Fruit fly (Drosophila melanogaster): ENCODE data around the gene Cpr67B.
A peak's percentile ranks its signal among the peaks of the same experiment; 100 is the strongest.

Gene Cpr67B

DNA sequence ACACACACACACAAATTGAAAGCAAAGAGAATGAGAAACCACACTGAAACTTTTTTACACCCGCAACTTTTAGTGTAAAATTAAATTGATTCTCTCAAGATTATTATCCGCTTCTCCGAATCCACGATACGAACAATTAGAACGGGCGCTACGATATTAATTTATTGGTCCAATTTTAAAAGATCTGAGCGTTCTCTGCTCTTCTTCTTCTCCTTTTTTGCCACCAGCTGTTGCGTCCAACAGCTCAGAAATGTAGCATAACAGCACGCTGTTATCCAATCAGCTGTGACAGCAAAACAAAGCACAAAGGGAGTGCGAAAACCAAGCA is 45.9 kb upstream of the Cpr67B start, which contains the start of the genes UGP and Svip (continued):
- TF ChIP-seq tgo (GFP tag; IDR thresholded peaks at IDR 0.05) = no peak; the same call in 2 of the 3 replicates
- TF ChIP-seq her (GFP tag; optimal IDR thresholded peaks at IDR 0.05) = peak; percentile 1
- no peak for TF ChIP-seq CG10147 (GFP tag; optimal IDR thresholded peaks at IDR 0.05)
- TF ChIP-seq gfzf (GFP tag; optimal IDR thresholded peaks at IDR 0.05) = peak; percentile 9
- no peak for TF ChIP-seq CG10959 (GFP tag; IDR thresholded peaks at IDR 0.05)
- peak; percentile 3 for TF ChIP-seq lilli (GFP tag; optimal IDR thresholded peaks at IDR 0.05)
- no peak for TF ChIP-seq Hsf (GFP tag; optimal IDR thresholded peaks at IDR 0.05)
- TF ChIP-seq CG6654 (GFP tag; optimal IDR thresholded peaks at IDR 0.05) = no peak
- TF ChIP-seq prd (optimal IDR thresholded peaks at IDR 0.05) = no peak
- no peak for TF ChIP-seq prd (GFP tag; IDR thresholded peaks at IDR 0.05)
- no peak for TF ChIP-seq Gug (GFP tag; IDR thresholded peaks at IDR 0.05)
- TF ChIP-seq Fer3 (tag; optimal IDR thresholded peaks at IDR 0.05) = peak; percentile 13
- TF ChIP-seq Dbx (GFP tag; IDR thresholded peaks at IDR 0.05) = no peak
- peak; percentile 28 for TF ChIP-seq lbe (GFP tag; optimal IDR thresholded peaks at IDR 0.05)
- peak; percentile 52 for TF ChIP-seq CG4617 (GFP tag; optimal IDR thresholded peaks at IDR 0.05; ENCODE audit: borderline replicate concordance)
- no peak for TF ChIP-seq BtbVII (GFP tag; optimal IDR thresholded peaks at IDR 0.05)
- TF ChIP-seq CG31388 (GFP tag; optimal IDR thresholded peaks at IDR 0.05) = no peak
- no peak for TF ChIP-seq bigmax (GFP tag; optimal IDR thresholded peaks at IDR 0.05)
- TF ChIP-seq kah (GFP tag; optimal IDR thresholded peaks at IDR 0.05) = no peak
- TF ChIP-seq Ada2b (GFP tag; IDR thresholded peaks at IDR 0.05) = peak; percentile 30; the same call in 1 of the 2 replicates
- peak; percentile 3 for TF ChIP-seq CoRest (tag; optimal IDR thresholded peaks at IDR 0.05)
- no peak for TF ChIP-seq fru (optimal IDR thresholded peaks at IDR 0.05)
- peak; percentile 40; the same call in 1 of the 2 replicates for TF ChIP-seq stc (GFP tag; IDR thresholded peaks at IDR 0.05)
- TF ChIP-seq zen (tag; optimal IDR thresholded peaks at IDR 0.05) = no peak
- TF ChIP-seq CkIIα-i1 (GFP tag; IDR thresholded peaks at IDR 0.05) = no peak
- peak; percentile 15 for TF ChIP-seq CG2116 (GFP tag; optimal IDR thresholded peaks at IDR 0.05)
- peak; percentile 24 for TF ChIP-seq CG12391 (tag; optimal IDR thresholded peaks at IDR 0.05)
- TF ChIP-seq CG13296 (GFP tag; optimal IDR thresholded peaks at IDR 0.05) = peak; percentile 4
- peak; percentile 24; the same call in 1 of the 2 replicates for TF ChIP-seq slbo (GFP tag; IDR thresholded peaks at IDR 0.05)
- peak in 1 of 2 experiments; percentile 21 for TF ChIP-seq Trl (optimal IDR thresholded peaks at IDR 0.05)
- no peak for TF ChIP-seq Trl (GFP tag; optimal IDR thresholded peaks at IDR 0.05)
- TF ChIP-seq MESR4 (GFP tag; optimal IDR thresholded peaks at IDR 0.05) = peak; percentile 43
- TF ChIP-seq chinmo (GFP tag; IDR thresholded peaks at IDR 0.05; ENCODE audit: partially characterized antibody) = 0 out of 4 replicates have a peak, but pooled peaks have one; percentile 57
- TF ChIP-seq Antp (GFP tag; optimal IDR thresholded peaks at IDR 0.05) = no peak
- TF ChIP-seq chif (GFP tag; optimal IDR thresholded peaks at IDR 0.05) = no peak
- TF ChIP-seq unc-4 (GFP tag; IDR thresholded peaks at IDR 0.05; ENCODE audit: partially characterized antibody) = 0 out of 2 replicates have a peak, but pooled peaks have one; percentile 18
- no peak for TF ChIP-seq Dek (tag; optimal IDR thresholded peaks at IDR 0.05)
- TF ChIP-seq pzg (GFP tag; optimal IDR thresholded peaks at IDR 0.05) = peak; percentile 51
- TF ChIP-seq CG30403 (GFP tag; optimal IDR thresholded peaks at IDR 0.05) = no peak
- TF ChIP-seq mld (GFP tag; IDR thresholded peaks at IDR 0.05; ENCODE audit: partially characterized antibody) = no peak
- TF ChIP-seq Dip3 (GFP tag; optimal IDR thresholded peaks at IDR 0.05) = no peak
- no peak for TF ChIP-seq CG4424 (GFP tag; optimal IDR thresholded peaks at IDR 0.05)
- peak; percentile 24 for TF ChIP-seq CG10267 (tag; optimal IDR thresholded peaks at IDR 0.05)
- no peak for TF ChIP-seq ken (GFP tag; IDR thresholded peaks at IDR 0.05)
- TF ChIP-seq sens (GFP tag) = peak; percentile 54
- no peak for TF ChIP-seq Hr3 (GFP tag; optimal IDR thresholded peaks at IDR 0.05)
- peak; percentile 70 for TF ChIP-seq cg (GFP tag; optimal IDR thresholded peaks at IDR 0.05)
